Worm (Caenorhabditis elegans) whole organism, mixed stage, embryonic: ENCODE measurements around the gene T04C9.3.

Experiments
- nhr-12 ChIP-seq: fragments of 150-350 bp; optimal IDR thresholded peaks from 2 replicates; lab custom pipeline; 2014; ENCODE audit warnings: missing biosample characterization, missing genetic modification characterization
- snpc-4 ChIP-seq: fragments of 150-350 bp; optimal IDR thresholded peaks from 2 replicates; lab custom pipeline; 2014; ENCODE audit warnings: missing biosample characterization, missing genetic modification characterization
- unc-62 ChIP-seq: fragments of 150-350 bp; optimal IDR thresholded peaks from 2 replicates; lab custom pipeline; 2014; ENCODE audit warnings: missing biosample characterization, missing genetic modification reagents, missing genetic modification characterization

- TF ChIP-seq nhr-12 (tag; lab: Kevin White, UChicago): no peak
- TF ChIP-seq unc-62 (GFP tag; lab: Kevin White, UChicago): no peak
- no peak for TF ChIP-seq snpc-4
These were observed 27.1 kb upstream of the T04C9.3 start, which contains the start of the genes nono-1 and nop-1 for ce11 chrIII:5958172-5958886.
